Fruit fly (Drosophila melanogaster): ENCODE measurements around the gene CG1575.

dm6 chrX:8158942-8159472 lies 42.2 kb downstream of the CG1575 start:
- TF ChIP-seq psq (optimal IDR thresholded peaks at IDR 0.05) = no peak
- TF ChIP-seq Myc (optimal IDR thresholded peaks at IDR 0.05) = no peak
- no peak for TF ChIP-seq h (optimal IDR thresholded peaks at IDR 0.05)
- no peak for TF ChIP-seq insv (optimal IDR thresholded peaks at IDR 0.05)

Measured in Kc167 (cell line).